Worm (Caenorhabditis elegans) whole organism, L4/young adult: ENCODE results near the gene T26E4.10.

ENCODE experiments used
- W03F9.2 ChIP-seq: fragments of 150-350 bp; optimal IDR thresholded peaks from 2 replicates; lab custom pipeline; 2014; ENCODE audit warnings: missing biosample characterization, missing genetic modification characterization
- dao-5 ChIP-seq: sonication (generic microtip); optimal IDR thresholded peaks from 2 replicates; lab custom pipeline; 2016; ENCODE audit warnings: missing genotype, missing genetic modification characterization, moderate library complexity, missing compliant biosample characterization
- him-1 ChIP-seq: sonication (generic microtip); optimal IDR thresholded peaks from 2 replicates; lab custom pipeline; 2016; ENCODE audit warnings: missing genotype, missing genetic modification reagents, missing genetic modification characterization, missing compliant biosample characterization

DNA sequence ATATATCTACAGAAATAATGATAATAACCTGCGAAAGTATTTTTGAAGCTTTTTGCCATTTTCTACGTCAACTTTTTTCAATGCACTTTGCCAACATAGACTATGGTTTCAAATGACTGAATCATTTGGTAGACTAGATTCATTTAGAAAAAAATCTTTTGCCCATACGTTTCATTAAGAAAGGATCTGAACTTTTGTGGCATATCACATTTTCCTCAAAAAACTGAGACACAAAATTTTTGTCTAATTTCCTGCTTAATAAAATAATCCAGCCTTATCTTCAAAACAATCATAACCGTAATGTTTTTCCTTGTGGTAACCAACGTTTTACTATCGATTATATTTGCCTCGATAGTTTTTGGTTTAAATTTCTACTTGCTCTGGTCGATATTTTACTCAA is 28.1 kb upstream of the T26E4.10 start, which contains the start of gene srbc-51:
- TF ChIP-seq him-1 (tag; lab: Kevin White, UChicago) = no peak
- TF ChIP-seq dao-5 = no peak
- no peak for TF ChIP-seq W03F9.2 (tag; lab: Kevin White, UChicago)
